Fruit fly (Drosophila melanogaster): ENCODE measurements around the gene Oga.

dm6 chr3R:21242318-21242717 is 23.4 kb downstream of the Oga start, which contains the start of gene CG5892:
- TF ChIP-seq h (optimal IDR thresholded peaks at IDR 0.05) (no peak), Myc (optimal IDR thresholded peaks at IDR 0.05) (no peak), psq (optimal IDR thresholded peaks at IDR 0.05) (no peak), ttk (optimal IDR thresholded peaks at IDR 0.05) (no peak), insv (optimal IDR thresholded peaks at IDR 0.05) (no peak)
